Worm (Caenorhabditis elegans) whole organism, L4 larva: Measurements from ENCODE around the gene srz-82.

Experiments used
- D1046.2 ChIP-seq: fragments of 200-800 bp; sonication (Bioruptor generic); IDR thresholded peaks from 2 replicates; pipeline ENCODE4 v1.3.6; 2022; ENCODE audit warnings: missing genetic modification characterization, missing compliant biosample characterization
- T20F7.1 ChIP-seq: fragments of 200-800 bp; sonication (Bioruptor generic); optimal IDR thresholded peaks from 2 replicates; lab custom pipeline; 2018; ENCODE audit warnings: mild to moderate bottlenecking, missing genetic modification characterization, missing compliant biosample characterization
- Y105C5A.15 ChIP-seq: fragments of 200-800 bp; sonication (Bioruptor generic); IDR thresholded peaks from 2 replicates; pipeline ENCODE4 v1.3.6; 2022; ENCODE audit warnings: missing genetic modification characterization, missing compliant biosample characterization
- ZK337.2 ChIP-seq: fragments of 200-800 bp; sonication (Bioruptor generic); IDR thresholded peaks from 2 replicates; pipeline ENCODE4 v1.3.6; 2022; ENCODE audit warnings: missing genetic modification reagents, missing genetic modification characterization, missing compliant biosample characterization
- ZK546.5 ChIP-seq, 2 experiments: sonication (generic microtip); optimal IDR thresholded peaks; 2 replicates each; lab custom pipeline; 2017; ENCODE audit warnings: missing biosample characterization in 2 of 2, missing genetic modification characterization in 2 of 2
- aha-1 ChIP-seq: fragments of 150-350 bp; peaks from one replicate; lab custom pipeline; 2014; ENCODE audit warnings: missing biosample characterization, missing genetic modification characterization
- attf-4 ChIP-seq: sonication (generic microtip); optimal IDR thresholded peaks from 3 replicates; lab custom pipeline; 2017; ENCODE audit warnings: missing biosample characterization, missing genetic modification characterization
- ceh-62 ChIP-seq: sonication (generic microtip); optimal IDR thresholded peaks from 2 replicates; lab custom pipeline; 2017; ENCODE audit warnings: missing biosample characterization, missing genetic modification characterization
- ces-1 ChIP-seq: fragments of 150-350 bp; sonication (generic microtip); optimal IDR thresholded peaks from 4 replicates; lab custom pipeline; 2014; ENCODE audit warnings: missing biosample characterization, missing genetic modification reagents, missing genetic modification characterization
- daf-12 ChIP-seq: fragments of 150-350 bp; optimal IDR thresholded peaks from 2 replicates; lab custom pipeline; 2014; ENCODE audit warnings: missing biosample characterization, missing genetic modification reagents, missing genetic modification characterization
- daf-19 ChIP-seq: fragments of 200-800 bp; sonication (Bioruptor generic); conservative IDR thresholded peaks from 2 replicates; pipeline ENCODE4 v1.3.6; 2022; ENCODE audit warnings: missing genetic modification characterization, missing compliant biosample characterization
- dve-1 ChIP-seq: sonication (generic microtip); optimal IDR thresholded peaks from 2 replicates; lab custom pipeline; 2017; ENCODE audit warnings: antibody characterized with exemption, mild to moderate bottlenecking, missing genetic modification characterization, missing compliant biosample characterization; ENCODE audit not compliant: insufficient read depth
- egl-27 ChIP-seq: sonication (generic microtip); optimal IDR thresholded peaks from 3 replicates; lab custom pipeline; 2017; ENCODE audit warnings: missing biosample characterization, missing genetic modification reagents, missing genetic modification characterization
- fkh-10 ChIP-seq: fragments of 150-350 bp; optimal IDR thresholded peaks from 2 replicates; lab custom pipeline; 2014; ENCODE audit warnings: missing biosample characterization, missing genetic modification reagents, missing genetic modification characterization
- jun-1 ChIP-seq: fragments of 150-350 bp; optimal IDR thresholded peaks from 2 replicates; lab custom pipeline; 2014; ENCODE audit warnings: missing biosample characterization, missing genetic modification reagents, missing genetic modification characterization
- lin-1 ChIP-seq: fragments of 200-800 bp; sonication (Bioruptor generic); IDR thresholded peaks from 2 replicates; pipeline ENCODE4 v1.3.6; 2022; ENCODE audit warnings: missing genetic modification reagents, missing genetic modification characterization, missing compliant biosample characterization
- lin-38 ChIP-seq: fragments of 200-800 bp; sonication (Bioruptor generic); IDR thresholded peaks from 2 replicates; pipeline ENCODE4 v1.3.6; 2022; ENCODE audit warnings: missing genetic modification reagents, missing genetic modification characterization, missing compliant biosample characterization
- lir-3 ChIP-seq: sonication (generic microtip); optimal IDR thresholded peaks from 2 replicates; lab custom pipeline; 2016; ENCODE audit warnings: mild to moderate bottlenecking, missing genetic modification characterization, missing compliant biosample characterization
- lsy-2 ChIP-seq, 2 experiments: fragments of 150-350 bp in 1 of 2; sonication (generic microtip) in 1 of 2; optimal IDR thresholded peaks; 2 replicates each; lab custom pipeline; 2014 to 2017; ENCODE audit warnings: missing biosample characterization in 2 of 2, missing genetic modification characterization in 2 of 2
- madf-9 ChIP-seq: fragments of 200-800 bp; sonication (Bioruptor generic); conservative IDR thresholded peaks from 2 replicates; pipeline ENCODE4 v1.3.6; 2022; ENCODE audit warnings: missing genetic modification reagents, missing genetic modification characterization, missing compliant biosample characterization
- mes-2 ChIP-seq: sonication (generic microtip); optimal IDR thresholded peaks from 2 replicates; lab custom pipeline; 2016; ENCODE audit warnings: missing genotype, mild to moderate bottlenecking, missing genetic modification characterization, missing compliant biosample characterization; ENCODE audit not compliant: poor library complexity, severe bottlenecking
- mxl-2 ChIP-seq: fragments of 200-800 bp; sonication (Bioruptor generic); conservative IDR thresholded peaks from 2 replicates; pipeline ENCODE4 v1.3.6; 2022; ENCODE audit warnings: missing genetic modification reagents, missing genetic modification characterization, missing compliant biosample characterization
- nhr-237 ChIP-seq: sonication (generic microtip); optimal IDR thresholded peaks from 2 replicates; lab custom pipeline; 2017; ENCODE audit warnings: missing biosample characterization, missing genetic modification characterization
- nhr-41 ChIP-seq: fragments of 200-800 bp; sonication (Bioruptor generic); IDR thresholded peaks from 2 replicates; pipeline ENCODE4 v1.3.6; 2022; ENCODE audit warnings: missing genetic modification reagents, missing genetic modification characterization, missing compliant biosample characterization
- nhr-42 ChIP-seq: fragments of 200-800 bp; sonication (Bioruptor generic); IDR thresholded peaks from 2 replicates; pipeline ENCODE4 v1.3.6; 2022; ENCODE audit warnings: missing genetic modification characterization, missing compliant biosample characterization
- pha-4 ChIP-seq, 2 experiments: fragments of 150-350 bp in 1 of 2; fragments of 200-800 bp in 1 of 2; sonication (Bioruptor generic) in 1 of 2; IDR thresholded peaks in 1 of 2; optimal IDR thresholded peaks in 1 of 2; 2 replicates each; pipeline versions ENCODE4 v1.3.6 to Lab custom; 2014 to 2022; ENCODE audit warnings: missing genetic modification characterization in 2 of 2, missing genetic modification reagents in 2 of 2, missing biosample characterization in 1 of 2, missing compliant biosample characterization in 1 of 2
- sdz-12 ChIP-seq: fragments of 200-800 bp; sonication (Bioruptor generic); optimal IDR thresholded peaks from 2 replicates; lab custom pipeline; 2018; ENCODE audit warnings: mild to moderate bottlenecking, missing genetic modification characterization, missing compliant biosample characterization
- set-16 ChIP-seq: fragments of 200-800 bp; sonication (Bioruptor generic); IDR thresholded peaks from 2 replicates; pipeline ENCODE4 v1.3.6; 2022; ENCODE audit warnings: missing genetic modification reagents, missing genetic modification characterization, missing compliant biosample characterization
- snpc-4 ChIP-seq: fragments of 150-350 bp; optimal IDR thresholded peaks from 2 replicates; lab custom pipeline; 2014; ENCODE audit warnings: missing biosample characterization, missing genetic modification characterization
- unc-130 ChIP-seq: sonication (generic microtip); optimal IDR thresholded peaks from 2 replicates; lab custom pipeline; 2016; ENCODE audit warnings: missing genetic modification reagents, missing genetic modification characterization, missing compliant biosample characterization
- unc-62 ChIP-seq, 3 experiments: fragments of 150-350 bp in 1 of 3; sonication (generic microtip); optimal IDR thresholded peaks in 2 of 3; peaks in 1 of 3; 1 replicate in 1 of 3; 2 replicates in 2 of 3; lab custom pipeline; 2014 to 2017; ENCODE audit warnings: missing biosample characterization in 3 of 3, missing genetic modification characterization in 3 of 3, missing genetic modification reagents in 3 of 3, missing genotype in 1 of 3
- vab-7 ChIP-seq: fragments of 200-800 bp; sonication (Bioruptor generic); IDR thresholded peaks from 2 replicates; pipeline ENCODE4 v1.3.6; 2022; ENCODE audit warnings: missing genetic modification reagents, missing genetic modification characterization, missing compliant biosample characterization
- zag-1 ChIP-seq: fragments of 150-350 bp; optimal IDR thresholded peaks from 2 replicates; lab custom pipeline; 2014; ENCODE audit warnings: missing biosample characterization, missing genetic modification characterization
- zfp-3 ChIP-seq: fragments of 200-800 bp; sonication (Bioruptor generic); conservative IDR thresholded peaks from 2 replicates; pipeline ENCODE4 v1.3.6; 2022; ENCODE audit warnings: missing genetic modification reagents, missing genetic modification characterization, missing compliant biosample characterization

Gene srz-82

ce11 chrIV:3452516-3452915, 30.2 kb upstream of the srz-82 start:
- TF ChIP-seq mes-2 (tag; lab: Kevin White, UChicago) (no peak), set-16 (no peak), aha-1 (tag; lab: Kevin White, UChicago) (peak; percentile 57), unc-62 (GFP tag; optimal IDR thresholded peaks at IDR 0.05 in 1 of 2; lab: Kevin White, UChicago) (peak in 1 of 2 experiments; percentile 88), unc-62 (tag; optimal IDR thresholded peaks at IDR 0.05; lab: Kevin White, UChicago) (no peak)
- TF ChIP-seq, all 104 proteins: peak for 2

DNA sequence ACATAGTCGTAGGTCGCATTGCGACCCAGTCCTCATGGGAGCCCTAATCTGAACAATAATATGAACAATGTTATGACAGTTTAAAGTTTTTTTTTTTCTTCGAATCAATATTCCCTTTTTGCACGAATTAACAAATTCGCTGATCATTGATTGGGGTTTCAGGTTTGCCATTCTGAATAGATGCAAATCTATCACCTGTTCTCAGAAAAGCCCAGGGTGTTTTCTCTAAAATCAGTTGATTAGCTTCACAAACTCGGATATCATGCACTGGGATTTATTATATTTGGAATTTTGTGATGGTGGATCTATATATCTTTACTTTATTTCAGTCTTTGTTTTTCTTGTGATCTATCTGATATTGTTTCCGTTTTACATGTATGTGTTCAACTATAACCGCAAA, 29.3 kb upstream of the srz-82 start, which contains the start of gene srz-23:
Gene srz-23 (plus strand): TSS at position 263 of the 400 bp plus-strand sequence.
- TF ChIP-seq ZK546.5 (tag; optimal IDR thresholded peaks at IDR 0.05; lab: Kevin White, UChicago), result no peak
- no peak for TF ChIP-seq zag-1 (tag; lab: Kevin White, UChicago)
- no peak for TF ChIP-seq set-16
- TF ChIP-seq dve-1 (tag; lab: Kevin White, UChicago), result no peak
- no peak for TF ChIP-seq mes-2 (tag; lab: Kevin White, UChicago)
- no peak for TF ChIP-seq Y105C5A.15
- no peak for TF ChIP-seq egl-27
- no peak for TF ChIP-seq lir-3 (tag; lab: Kevin White, UChicago)
- TF ChIP-seq snpc-4 (tag; lab: Kevin White, UChicago), result no peak
- no peak for TF ChIP-seq unc-62 (GFP tag; optimal IDR thresholded peaks at IDR 0.05 in 1 of 2; lab: Kevin White, UChicago)
- no peak for TF ChIP-seq unc-62 (tag; optimal IDR thresholded peaks at IDR 0.05; lab: Kevin White, UChicago)
- no peak for TF ChIP-seq unc-130
- TF ChIP-seq sdz-12 (GFP tag; lab: Kevin White, UChicago), result no peak
- TF ChIP-seq nhr-41 (GFP tag; lab: Robert Waterston, UW), result no peak
- no peak for TF ChIP-seq mxl-2

- TF ChIP-seq snpc-4 (tag; lab: Kevin White, UChicago) (no peak), fkh-10 (GFP tag; lab: Kevin White, UChicago) (no peak), aha-1 (tag; lab: Kevin White, UChicago) (peak; percentile 19), vab-7 (GFP tag; lab: Robert Waterston, UW) (no peak), D1046.2 (GFP tag; lab: Robert Waterston, UW) (no peak), ZK337.2 (GFP tag; lab: Robert Waterston, UW) (no peak)
Measured at ce11 chrIV:3463254-3463653, 19.4 kb upstream of the srz-82 start, which contains the start of gene F58E2.4. Gene F58E2.4, plus strand, starts transcription at chrIV:3463387.

- TF ChIP-seq fkh-10 (GFP tag; lab: Kevin White, UChicago) (no peak), T20F7.1 (GFP tag; lab: Kevin White, UChicago) (no peak), pha-4 (GFP tag; IDR thresholded peaks at IDR 0.05; lab: Robert Waterston, UW) (no peak), pha-4 (tag; optimal IDR thresholded peaks at IDR 0.05; lab: Kevin White, UChicago) (no peak), jun-1 (tag; lab: Kevin White, UChicago) (no peak), daf-12 (no peak), nhr-42 (GFP tag; lab: Robert Waterston, UW) (no peak), lin-38 (GFP tag; lab: Robert Waterston, UW) (no peak), ces-1 (GFP tag; lab: Kevin White, UChicago) (no peak), madf-9 (GFP tag; lab: Robert Waterston, UW) (no peak), zfp-3 (GFP tag; lab: Robert Waterston, UW) (no peak), nhr-237 (no peak)
Measured at ce11 chrIV:3467128-3467527, 15.6 kb upstream of the srz-82 start, which contains the start of gene F58E2.3. Gene F58E2.3, plus strand, starts transcription at chrIV:3467428.

DNA sequence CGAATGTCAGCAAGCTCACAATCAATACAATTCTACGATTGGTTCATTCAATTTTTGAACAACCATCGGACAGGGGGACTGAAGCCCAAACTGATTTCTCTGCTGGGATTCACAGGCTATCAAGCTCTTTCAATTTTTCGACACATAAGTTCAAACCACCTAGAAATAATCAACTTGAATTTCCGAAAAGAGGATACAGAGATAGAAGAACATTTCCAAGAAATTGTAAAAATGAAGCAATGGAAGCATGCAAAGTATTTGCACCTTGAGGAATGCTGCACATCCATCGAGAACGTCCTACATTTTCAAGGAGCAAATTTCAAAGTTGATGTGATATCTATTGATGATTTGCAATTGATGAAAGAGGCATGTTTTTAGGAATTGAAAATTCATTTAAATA, 14.9 kb upstream of the srz-82 start:
- TF ChIP-seq attf-4 (tag; lab: Kevin White, UChicago) (no peak), daf-19 (no peak), vab-7 (GFP tag; lab: Robert Waterston, UW) (no peak), zag-1 (tag; lab: Kevin White, UChicago) (no peak), lin-1 (GFP tag; lab: Robert Waterston, UW) (no peak), ceh-62 (tag; lab: Kevin White, UChicago) (no peak), lsy-2 (tag; optimal IDR thresholded peaks at IDR 0.05; lab: Kevin White, UChicago) (no peak), mxl-2 (no peak), unc-62 (GFP tag; optimal IDR thresholded peaks at IDR 0.05 in 1 of 2; lab: Kevin White, UChicago) (peak in 1 of 2 experiments; percentile 91), unc-62 (tag; optimal IDR thresholded peaks at IDR 0.05; lab: Kevin White, UChicago) (no peak)
